Worm (Caenorhabditis elegans): ENCODE data around the gene nac-1.

ce11 chrX:14929512-14929911, 34.6 kb downstream of the nac-1 start:
- no peak for TF ChIP-seq nhr-25 (tag; optimal IDR thresholded peaks at IDR 0.05)
- TF ChIP-seq unc-62 (GFP tag; optimal IDR thresholded peaks at IDR 0.05) = no peak
- TF ChIP-seq crh-2 (tag; optimal IDR thresholded peaks at IDR 0.05) = no peak
- no peak for TF ChIP-seq F13H6.1 (tag; optimal IDR thresholded peaks at IDR 0.05)
- TF ChIP-seq R02D3.7 (tag; optimal IDR thresholded peaks at IDR 0.05) = no peak
- TF ChIP-seq ztf-4 (tag; optimal IDR thresholded peaks at IDR 0.05) = no peak
- TF ChIP-seq blmp-1 (tag; optimal IDR thresholded peaks at IDR 0.05; ENCODE audit: insufficient read depth) = no peak
- no peak for TF ChIP-seq nhr-11 (tag; optimal IDR thresholded peaks at IDR 0.05)
- TF ChIP-seq mab-5 (tag; optimal IDR thresholded peaks at IDR 0.05) = no peak
- TF ChIP-seq snpc-4 (tag; optimal IDR thresholded peaks at IDR 0.05) = no peak
- no peak for TF ChIP-seq ztf-11 (tag; optimal IDR thresholded peaks at IDR 0.05)
- TF ChIP-seq nhr-12 (tag; optimal IDR thresholded peaks at IDR 0.05) = no peak
- TF ChIP-seq elt-3 (tag; optimal IDR thresholded peaks at IDR 0.05) = no peak
- no peak for TF ChIP-seq unc-55 (GFP tag; optimal IDR thresholded peaks at IDR 0.05)

Data from whole organism, L2 larva.